Worm (Caenorhabditis elegans) whole organism, L2 larva: Measurements from ENCODE around the gene Y43B11AR.3.

Source experiments
- C34F6.9 ChIP-seq: fragments of 150-350 bp; optimal IDR thresholded peaks from 2 replicates; lab custom pipeline; 2014; ENCODE audit warnings: missing biosample characterization, missing genetic modification characterization
- F13H6.1 ChIP-seq: sonication (generic microtip); optimal IDR thresholded peaks from 2 replicates; lab custom pipeline; 2016; ENCODE audit warnings: missing genetic modification characterization, missing compliant biosample characterization
- Y55F3AM.14 ChIP-seq: fragments of 200-800 bp; sonication (Bioruptor generic); optimal IDR thresholded peaks from 2 replicates; lab custom pipeline; 2018; ENCODE audit warnings: mild to moderate bottlenecking, missing genetic modification characterization, missing compliant biosample characterization
- alr-1 ChIP-seq: fragments of 150-350 bp; optimal IDR thresholded peaks from 2 replicates; lab custom pipeline; 2014; ENCODE audit warnings: missing biosample characterization, missing genetic modification characterization
- ama-1 ChIP-seq: fragments of 150-350 bp; optimal IDR thresholded peaks from 2 replicates; lab custom pipeline; 2018; ENCODE audit warnings: inconsistent platforms
- blmp-1 ChIP-seq: sonication (generic microtip); optimal IDR thresholded peaks from 2 replicates; lab custom pipeline; 2017; ENCODE audit warnings: missing genetic modification characterization, mild to moderate bottlenecking, missing compliant biosample characterization, antibody characterized with exemption, moderate library complexity; ENCODE audit not compliant: insufficient read depth
- ceh-16 ChIP-seq: fragments of 150-350 bp; optimal IDR thresholded peaks from 2 replicates; lab custom pipeline; 2014; ENCODE audit warnings: missing biosample characterization, missing genetic modification characterization
- ceh-82 ChIP-seq: fragments of 150-350 bp; optimal IDR thresholded peaks from 2 replicates; lab custom pipeline; 2014; ENCODE audit warnings: missing biosample characterization, missing genetic modification characterization
- dmd-4 ChIP-seq: sonication (generic microtip); optimal IDR thresholded peaks from 2 replicates; lab custom pipeline; 2017; ENCODE audit warnings: missing biosample characterization, missing genetic modification characterization
- egl-27 ChIP-seq: sonication (generic microtip); optimal IDR thresholded peaks from 3 replicates; lab custom pipeline; 2017; ENCODE audit warnings: missing biosample characterization, missing genetic modification reagents, missing genetic modification characterization
- elt-1 ChIP-seq: fragments of 150-350 bp; optimal IDR thresholded peaks from 2 replicates; lab custom pipeline; 2014; ENCODE audit warnings: missing biosample characterization, missing genetic modification characterization
- elt-3 ChIP-seq: sonication (generic microtip); optimal IDR thresholded peaks from 2 replicates; lab custom pipeline; 2017; ENCODE audit warnings: missing biosample characterization, missing genetic modification characterization
- fos-1 ChIP-seq: fragments of 150-350 bp; optimal IDR thresholded peaks from 2 replicates; lab custom pipeline; 2014; ENCODE audit warnings: missing biosample characterization, missing genetic modification characterization
- gmeb-1 ChIP-seq: fragments of 150-350 bp; optimal IDR thresholded peaks from 2 replicates; lab custom pipeline; 2014; ENCODE audit warnings: missing biosample characterization, missing genetic modification characterization
- lin-11 ChIP-seq: fragments of 150-350 bp; sonication (generic microtip); optimal IDR thresholded peaks from 2 replicates; lab custom pipeline; 2014; ENCODE audit warnings: missing biosample characterization, missing genetic modification characterization, inconsistent platforms, mixed read lengths
- lin-13 ChIP-seq: fragments of 150-350 bp; optimal IDR thresholded peaks from 2 replicates; lab custom pipeline; 2014; ENCODE audit warnings: missing biosample characterization, missing genetic modification reagents, missing genetic modification characterization
- lin-39 ChIP-seq: fragments of 150-350 bp; optimal IDR thresholded peaks from 2 replicates; lab custom pipeline; 2014; ENCODE audit warnings: missing biosample characterization, missing genetic modification reagents, missing genetic modification characterization
- lsy-2 ChIP-seq, 2 experiments: fragments of 150-350 bp in 1 of 2; sonication (generic microtip) in 1 of 2; optimal IDR thresholded peaks; 2 replicates each; lab custom pipeline; 2014 to 2017; ENCODE audit warnings: missing biosample characterization in 2 of 2, missing genetic modification characterization in 2 of 2
- mab-5 ChIP-seq: fragments of 150-350 bp; optimal IDR thresholded peaks from 2 replicates; lab custom pipeline; 2014; ENCODE audit warnings: missing biosample characterization, missing genetic modification characterization
- mbf-1 ChIP-seq: sonication (generic microtip); optimal IDR thresholded peaks from 2 replicates; lab custom pipeline; 2017; ENCODE audit warnings: missing biosample characterization, missing genetic modification characterization
- mdl-1 ChIP-seq, 2 experiments: fragments of 150-350 bp in 1 of 2; sonication (generic microtip) in 1 of 2; optimal IDR thresholded peaks; 2 replicates each; lab custom pipeline; 2017; ENCODE audit warnings: missing biosample characterization in 2 of 2, missing genetic modification characterization in 2 of 2
- nhr-10 ChIP-seq: sonication (generic microtip); optimal IDR thresholded peaks from 2 replicates; lab custom pipeline; 2017; ENCODE audit warnings: missing biosample characterization, missing genetic modification characterization
- nhr-11 ChIP-seq: fragments of 150-350 bp; optimal IDR thresholded peaks from 2 replicates; lab custom pipeline; 2014; ENCODE audit warnings: missing biosample characterization, missing genetic modification characterization
- nhr-12 ChIP-seq: fragments of 150-350 bp; optimal IDR thresholded peaks from 2 replicates; lab custom pipeline; 2014; ENCODE audit warnings: missing biosample characterization, missing genetic modification characterization
- nhr-129 ChIP-seq: fragments of 150-350 bp; optimal IDR thresholded peaks from 2 replicates; lab custom pipeline; 2014; ENCODE audit warnings: missing biosample characterization, missing genetic modification characterization
- nhr-21 ChIP-seq: fragments of 150-350 bp; optimal IDR thresholded peaks from 2 replicates; lab custom pipeline; 2014; ENCODE audit warnings: missing biosample characterization, missing genetic modification characterization
- nhr-25 ChIP-seq: fragments of 150-350 bp; sonication (generic microtip); optimal IDR thresholded peaks from 3 replicates; lab custom pipeline; 2014; ENCODE audit warnings: missing biosample characterization, missing genetic modification characterization
- nhr-6 ChIP-seq: fragments of 150-350 bp; optimal IDR thresholded peaks from 2 replicates; lab custom pipeline; 2014; ENCODE audit warnings: missing biosample characterization, missing genetic modification characterization
- nhr-77 ChIP-seq: fragments of 150-350 bp; optimal IDR thresholded peaks from 2 replicates; lab custom pipeline; 2014; ENCODE audit warnings: missing biosample characterization, missing genetic modification characterization
- peb-1 ChIP-seq: fragments of 150-350 bp; optimal IDR thresholded peaks from 2 replicates; lab custom pipeline; 2014; ENCODE audit warnings: missing biosample characterization, missing genetic modification characterization
- skn-1 ChIP-seq: sonication (generic microtip); optimal IDR thresholded peaks from 2 replicates; lab custom pipeline; 2017; ENCODE audit warnings: missing biosample characterization, missing genetic modification characterization
- sma-9 ChIP-seq, 2 experiments: fragments of 150-350 bp in 1 of 2; sonication (generic microtip) in 1 of 2; optimal IDR thresholded peaks; 2 replicates each; lab custom pipeline; 2014 to 2016; ENCODE audit warnings: missing genetic modification characterization in 2 of 2, mild to moderate bottlenecking in 1 of 2, missing biosample characterization in 1 of 2, missing compliant biosample characterization in 1 of 2, missing genetic modification reagents in 1 of 2, moderate library complexity in 1 of 2
- snpc-4 ChIP-seq: fragments of 150-350 bp; optimal IDR thresholded peaks from 2 replicates; lab custom pipeline; 2014; ENCODE audit warnings: missing biosample characterization, missing genetic modification characterization
- unc-39 ChIP-seq: fragments of 150-350 bp; optimal IDR thresholded peaks from 2 replicates; lab custom pipeline; 2014; ENCODE audit warnings: missing biosample characterization, missing genetic modification characterization
- unc-55 ChIP-seq: fragments of 150-350 bp; sonication (generic microtip); optimal IDR thresholded peaks from 3 replicates; lab custom pipeline; 2014; ENCODE audit warnings: missing biosample characterization, missing genetic modification reagents, missing genetic modification characterization
- zag-1 ChIP-seq: fragments of 150-350 bp; optimal IDR thresholded peaks from 2 replicates; lab custom pipeline; 2014; ENCODE audit warnings: missing biosample characterization, missing genetic modification characterization
- ztf-11 ChIP-seq: sonication (generic microtip); optimal IDR thresholded peaks from 2 replicates; lab custom pipeline; 2017; ENCODE audit warnings: missing biosample characterization, missing genetic modification characterization
- ztf-4 ChIP-seq: fragments of 150-350 bp; optimal IDR thresholded peaks from 2 replicates; lab custom pipeline; 2014; ENCODE audit warnings: missing biosample characterization, missing genetic modification characterization

The Y43B11AR.3 gene

DNA sequence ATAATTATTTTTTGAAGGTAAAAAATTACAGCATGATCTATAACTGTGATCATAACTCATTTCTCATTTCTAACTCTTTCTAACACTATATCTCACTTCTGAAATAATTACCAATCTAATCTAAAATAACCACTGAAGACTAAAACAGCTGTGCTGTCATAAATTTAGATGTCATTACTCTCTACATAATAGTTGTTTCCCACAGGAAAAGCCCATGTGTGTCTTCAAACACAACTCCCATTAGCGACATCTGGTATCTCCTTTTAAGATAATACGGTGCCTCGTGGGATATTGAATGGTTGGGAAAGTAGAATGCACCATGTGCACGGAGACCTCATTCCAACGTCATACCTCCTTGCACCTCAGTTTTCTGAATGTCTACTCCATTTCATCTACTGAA is 18.5 kb downstream of the Y43B11AR.3 start, which contains the start of gene Y43B11AL.1:
TSS of gene Y43B11AL.1 (plus strand) at position 301 of the 400 bp plus-strand sequence.
- no peak for TF ChIP-seq zag-1 (tag; lab: Kevin White, UChicago)
- TF ChIP-seq sma-9 (GFP tag; optimal IDR thresholded peaks at IDR 0.05; lab: Kevin White, UChicago): no peak
- TF ChIP-seq sma-9 (tag; optimal IDR thresholded peaks at IDR 0.05; lab: Kevin White, UChicago): no peak
- TF ChIP-seq skn-1: no peak
- no peak for TF ChIP-seq lin-39 (tag; lab: Kevin White, UChicago)
- TF ChIP-seq nhr-129 (tag; lab: Kevin White, UChicago): no peak
- no peak for TF ChIP-seq mbf-1 (tag; lab: Kevin White, UChicago)
- TF ChIP-seq unc-39: no peak
- TF ChIP-seq dmd-4 (tag; lab: Kevin White, UChicago): no peak
- TF ChIP-seq lsy-2 (tag; optimal IDR thresholded peaks at IDR 0.05; lab: Kevin White, UChicago): no peak
- no peak for TF ChIP-seq mdl-1 (tag; optimal IDR thresholded peaks at IDR 0.05; lab: Kevin White, UChicago)
- TF ChIP-seq elt-1 (tag; lab: Kevin White, UChicago): no peak
- TF ChIP-seq mab-5 (tag; lab: Kevin White, UChicago): no peak
- TF ChIP-seq C34F6.9: no peak
- TF ChIP-seq peb-1 (tag; lab: Kevin White, UChicago): no peak
- no peak for TF ChIP-seq nhr-77 (tag; lab: Kevin White, UChicago)
- TF ChIP-seq snpc-4 (tag; lab: Kevin White, UChicago): no peak
- TF ChIP-seq nhr-12: no peak
- no peak for TF ChIP-seq lin-11
- no peak for TF ChIP-seq gmeb-1 (tag; lab: Kevin White, UChicago)
- TF ChIP-seq, all 48 proteins: peak for 0

DNA sequence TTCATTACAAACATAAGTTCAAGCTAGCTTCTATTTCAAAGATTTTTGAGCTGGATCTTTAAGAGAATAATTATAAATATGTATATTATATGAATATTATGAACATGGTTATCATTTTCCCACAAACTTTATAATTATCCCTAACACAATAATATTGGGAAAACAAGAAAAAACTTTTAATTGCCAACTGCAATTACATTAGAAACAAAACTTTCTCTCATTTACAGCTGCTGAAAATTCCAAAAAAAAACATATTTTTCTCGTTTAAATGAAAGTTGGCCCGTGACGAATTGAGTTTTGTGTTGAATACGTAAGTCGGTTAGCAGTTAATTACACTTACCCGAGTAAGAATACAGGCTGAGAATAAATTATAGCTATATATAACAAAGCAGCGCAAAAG is 20.8 kb downstream of the Y43B11AR.3 start:
- TF ChIP-seq lsy-2 (tag; optimal IDR thresholded peaks at IDR 0.05; lab: Kevin White, UChicago): no peak
- TF ChIP-seq sma-9 (GFP tag; optimal IDR thresholded peaks at IDR 0.05; lab: Kevin White, UChicago): no peak
- no peak for TF ChIP-seq sma-9 (tag; optimal IDR thresholded peaks at IDR 0.05; lab: Kevin White, UChicago)
- TF ChIP-seq nhr-6 (tag; lab: Kevin White, UChicago): no peak
- TF ChIP-seq mab-5 (tag; lab: Kevin White, UChicago): no peak
- no peak for TF ChIP-seq lin-11
- TF ChIP-seq ceh-16 (tag; lab: Kevin White, UChicago): no peak
- no peak for TF ChIP-seq nhr-12
- no peak for TF ChIP-seq dmd-4 (tag; lab: Kevin White, UChicago)
- TF ChIP-seq Y55F3AM.14 (GFP tag; lab: Kevin White, UChicago): no peak
- no peak for TF ChIP-seq C34F6.9
- no peak for TF ChIP-seq F13H6.1 (tag; lab: Kevin White, UChicago)
- no peak for TF ChIP-seq unc-39
- TF ChIP-seq, all 48 proteins: peak for 0

- TF ChIP-seq nhr-77 (tag; lab: Kevin White, UChicago): no peak
- TF ChIP-seq F13H6.1 (tag; lab: Kevin White, UChicago): no peak
- TF ChIP-seq nhr-25 (tag; lab: Kevin White, UChicago): no peak
- no peak for TF ChIP-seq lin-13 (GFP tag; lab: Kevin White, UChicago)
- TF ChIP-seq nhr-21 (tag; lab: Kevin White, UChicago): no peak
- no peak for TF ChIP-seq ztf-11 (tag; lab: Kevin White, UChicago)
- no peak for TF ChIP-seq ztf-4 (tag; lab: Kevin White, UChicago)
- no peak for TF ChIP-seq ceh-82
- no peak for TF ChIP-seq dmd-4 (tag; lab: Kevin White, UChicago)
- no peak for TF ChIP-seq nhr-129 (tag; lab: Kevin White, UChicago)
- no peak for TF ChIP-seq Y55F3AM.14 (GFP tag; lab: Kevin White, UChicago)
- TF ChIP-seq fos-1 (tag; lab: Kevin White, UChicago): no peak
- TF ChIP-seq nhr-11 (tag; lab: Kevin White, UChicago): no peak
- no peak for TF ChIP-seq blmp-1 (tag; lab: Kevin White, UChicago)
- TF ChIP-seq unc-39: no peak
- no peak for TF ChIP-seq nhr-10 (tag; lab: Kevin White, UChicago)
- TF ChIP-seq ama-1 (lab: Kevin White, UChicago): no peak
- TF ChIP-seq unc-55 (GFP tag; lab: Kevin White, UChicago): no peak
- TF ChIP-seq mab-5 (tag; lab: Kevin White, UChicago): no peak
Measured at ce11 chrIV:7057677-7058076, 25.8 kb downstream of the Y43B11AR.3 start, which contains the start of gene srx-50. TSS of gene srx-50 (plus strand) at chrIV:7057977.

DNA sequence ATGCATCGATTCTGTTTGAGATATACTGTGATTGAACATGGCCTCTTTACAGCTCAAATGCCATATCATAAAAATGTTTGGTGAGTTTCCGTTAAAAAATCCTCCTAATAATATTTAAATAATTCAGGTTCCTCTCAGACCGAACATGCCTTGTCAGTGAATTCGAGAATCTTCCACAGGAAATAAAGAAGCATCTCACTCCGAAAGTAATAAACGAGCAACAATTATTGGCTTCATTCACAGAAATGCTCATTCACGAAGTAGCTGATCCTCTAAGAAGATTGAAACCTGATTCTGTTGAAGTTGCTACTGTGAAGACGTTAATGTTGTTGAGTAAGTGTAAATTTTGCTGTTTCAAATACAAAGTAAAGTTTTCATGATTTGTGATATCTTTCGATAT is 31.4 kb downstream of the Y43B11AR.3 start:
- TF ChIP-seq alr-1 (tag; lab: Kevin White, UChicago) (no peak), mab-5 (tag; lab: Kevin White, UChicago) (no peak), snpc-4 (tag; lab: Kevin White, UChicago) (no peak), ama-1 (lab: Kevin White, UChicago) (no peak), nhr-12 (no peak), egl-27 (tag; lab: Kevin White, UChicago) (no peak), nhr-25 (tag; lab: Kevin White, UChicago) (no peak), elt-3 (tag; lab: Kevin White, UChicago) (no peak)
- TF ChIP-seq, all 48 proteins: peak for 0
